Fruit fly (Drosophila melanogaster): ENCODE data around the gene CG8028.

CG8028 gene

dm6 chrX:19261071-19261470 lies 19.1 kb downstream of the CG8028 start, which contains the start of gene rictor (continued):
- TF ChIP-seq lmd (GFP tag; IDR thresholded peaks at IDR 0.05) (no peak), nerfin-2 (GFP tag; IDR thresholded peaks at IDR 0.05; ENCODE audit: partially characterized antibody) (no peak), CG12744 (GFP tag; optimal IDR thresholded peaks at IDR 0.05) (no peak), Mes4 (GFP tag; optimal IDR thresholded peaks at IDR 0.05) (no peak), CG34422 (GFP tag; IDR thresholded peaks at IDR 0.05) (no peak), CG12236 (GFP tag; optimal IDR thresholded peaks at IDR 0.05) (no peak), CG1603 (tag; optimal IDR thresholded peaks at IDR 0.05) (no peak), sqz (GFP tag; optimal IDR thresholded peaks at IDR 0.05) (peak; percentile 66), CG17829 (tag; optimal IDR thresholded peaks at IDR 0.05) (no peak), Hr51 (GFP tag; optimal IDR thresholded peaks at IDR 0.05) (no peak), Rx (GFP tag; IDR thresholded peaks at IDR 0.05) (no peak), CG13287 (GFP tag; IDR thresholded peaks at IDR 0.05; ENCODE audit: partially characterized antibody) (no peak), CG9609 (GFP tag; optimal IDR thresholded peaks at IDR 0.05) (no peak), Dref (GFP tag; IDR thresholded peaks at IDR 0.05) (peak; percentile 49), ac (GFP tag; optimal IDR thresholded peaks at IDR 0.05) (no peak), Sox102F (GFP tag; optimal IDR thresholded peaks at IDR 0.05) (no peak), CG16863 (GFP tag; optimal IDR thresholded peaks at IDR 0.05) (no peak), luna (GFP tag; optimal IDR thresholded peaks at IDR 0.05) (no peak), CG2129 (GFP tag; IDR thresholded peaks at IDR 0.05; ENCODE audit: partially characterized antibody) (no peak), crp (GFP tag; optimal IDR thresholded peaks at IDR 0.05) (no peak), HLH54F (GFP tag; optimal IDR thresholded peaks at IDR 0.05) (no peak), Hr3 (GFP tag; optimal IDR thresholded peaks at IDR 0.05) (no peak), knrl (GFP tag; IDR thresholded peaks at IDR 0.05; ENCODE audit: partially characterized antibody) (0 out of 3 replicates have a peak, but pooled peaks have one; percentile 13), br (optimal IDR thresholded peaks at IDR 0.05) (no peak), amos (GFP tag; IDR thresholded peaks at IDR 0.05; ENCODE audit: partially characterized antibody) (peak; percentile 43), unc-4 (GFP tag; IDR thresholded peaks at IDR 0.05; ENCODE audit: partially characterized antibody) (no peak), zfh2 (GFP tag; optimal IDR thresholded peaks at IDR 0.05) (no peak), CG4282 (GFP tag; optimal IDR thresholded peaks at IDR 0.05) (no peak), Oli (tag; optimal IDR thresholded peaks at IDR 0.05) (no peak), chinmo (GFP tag; IDR thresholded peaks at IDR 0.05; ENCODE audit: partially characterized antibody) (0 out of 4 replicates have a peak, but pooled peaks have one; percentile 15), shn (GFP tag; optimal IDR thresholded peaks at IDR 0.05) (no peak), dpn (GFP tag; optimal IDR thresholded peaks at IDR 0.05) (no peak), btn (GFP tag; optimal IDR thresholded peaks at IDR 0.05) (no peak), Ssrp (tag; optimal IDR thresholded peaks at IDR 0.05) (no peak), Myb (GFP tag; optimal IDR thresholded peaks at IDR 0.05) (no peak), az2 (GFP tag; optimal IDR thresholded peaks at IDR 0.05) (no peak), CG10209 (GFP tag; optimal IDR thresholded peaks at IDR 0.05) (no peak), Lim3 (GFP tag; IDR thresholded peaks at IDR 0.05) (no peak), CG33557 (GFP tag; optimal IDR thresholded peaks at IDR 0.05) (no peak), CG9437 (GFP tag; optimal IDR thresholded peaks at IDR 0.05) (no peak), ttk (GFP tag; IDR thresholded peaks at IDR 0.05) (no peak), slbo (GFP tag; IDR thresholded peaks at IDR 0.05) (no peak), Nf-YB (GFP tag; optimal IDR thresholded peaks at IDR 0.05) (no peak), bbx (GFP tag; IDR thresholded peaks at IDR 0.05; ENCODE audit: partially characterized antibody) (no peak), CG13296 (GFP tag; optimal IDR thresholded peaks at IDR 0.05) (no peak), Rfx (GFP tag; IDR thresholded peaks at IDR 0.05) (no peak), peb (GFP tag; IDR thresholded peaks at IDR 0.05) (no peak), CG32767 (GFP tag; IDR thresholded peaks at IDR 0.05) (no peak), CG8290 (GFP tag; optimal IDR thresholded peaks at IDR 0.05) (no peak), CG8290 (tag; optimal IDR thresholded peaks at IDR 0.05) (no peak), gfzf (GFP tag; optimal IDR thresholded peaks at IDR 0.05) (peak; percentile 72), Mrtf (GFP tag; IDR thresholded peaks at IDR 0.05) (no peak)
